Worm (Caenorhabditis elegans): ENCODE data around the gene age-1.
"Not testable (repeated sequence)": the region's sequence is repeated elsewhere in the genome, so short reads cannot be mapped to it uniquely, and the experiment has no call there.

Gene age-1

ce11 chrII:11526954-11527353, at the start of gene age-1:
age-1 (minus strand) TSS chrII:11527054.
- TF ChIP-seq flt-1 (GFP tag; IDR thresholded peaks at IDR 0.05) (no peak), tab-1 (GFP tag; IDR thresholded peaks at IDR 0.05) (no peak), ztf-23 (GFP tag; IDR thresholded peaks at IDR 0.05) (no peak), T22C8.4 (GFP tag; IDR thresholded peaks at IDR 0.05) (no peak), ref-1 (GFP tag; conservative IDR thresholded peaks at IDR 0.05) (no peak), klf-2 (GFP tag; conservative IDR thresholded peaks at IDR 0.05) (no peak), ztf-29 (GFP tag; IDR thresholded peaks at IDR 0.05) (no peak), med-1 (GFP tag; optimal IDR thresholded peaks at IDR 0.05; ENCODE audit: insufficient read depth) (no peak), cog-1 (tag; optimal IDR thresholded peaks at IDR 0.05) (no peak)

DNA sequence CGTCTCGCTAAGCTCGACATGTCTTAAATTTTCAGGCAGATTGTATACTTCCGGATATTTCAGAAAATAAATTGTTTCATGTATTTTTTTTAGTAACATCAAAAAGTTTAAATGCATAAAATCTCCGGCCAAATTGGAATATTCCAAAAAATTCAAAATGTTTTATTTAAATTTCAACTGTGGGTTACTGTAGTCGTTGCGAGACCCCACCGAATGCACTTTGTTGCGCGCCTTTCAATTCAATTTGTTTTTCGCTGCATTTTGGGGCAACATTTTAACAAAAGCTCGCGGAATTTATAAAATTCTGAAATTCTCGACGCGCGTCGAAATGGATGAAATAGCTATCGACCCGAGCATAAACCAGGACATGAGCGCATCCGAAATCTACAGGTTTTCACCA, 46.1 kb upstream of the age-1 start, which contains the start of gene F54D5.2:
Gene F54D5.2 (plus strand): TSS at position 237 of the 400 bp plus-strand sequence.
- TF ChIP-seq tab-1 (GFP tag; IDR thresholded peaks at IDR 0.05) (no peak), ref-1 (GFP tag; conservative IDR thresholded peaks at IDR 0.05) (no peak)

- TF ChIP-seq ztf-23 (GFP tag; IDR thresholded peaks at IDR 0.05) = no peak
- no peak for TF ChIP-seq cog-1 (tag; optimal IDR thresholded peaks at IDR 0.05)
- TF ChIP-seq flt-1 (GFP tag; IDR thresholded peaks at IDR 0.05) = no peak
- no peak for TF ChIP-seq klf-2 (GFP tag; conservative IDR thresholded peaks at IDR 0.05)
- TF ChIP-seq med-1 (GFP tag; optimal IDR thresholded peaks at IDR 0.05; ENCODE audit: insufficient read depth) = no peak
- no peak for TF ChIP-seq ref-1 (GFP tag; conservative IDR thresholded peaks at IDR 0.05)
- no peak for TF ChIP-seq tab-1 (GFP tag; IDR thresholded peaks at IDR 0.05)
Measured at ce11 chrII:11571260-11571854, 44.5 kb upstream of the age-1 start, which contains the start of gene F54D5.3. F54D5.3 (plus strand) TSS chrII:11571805.

DNA sequence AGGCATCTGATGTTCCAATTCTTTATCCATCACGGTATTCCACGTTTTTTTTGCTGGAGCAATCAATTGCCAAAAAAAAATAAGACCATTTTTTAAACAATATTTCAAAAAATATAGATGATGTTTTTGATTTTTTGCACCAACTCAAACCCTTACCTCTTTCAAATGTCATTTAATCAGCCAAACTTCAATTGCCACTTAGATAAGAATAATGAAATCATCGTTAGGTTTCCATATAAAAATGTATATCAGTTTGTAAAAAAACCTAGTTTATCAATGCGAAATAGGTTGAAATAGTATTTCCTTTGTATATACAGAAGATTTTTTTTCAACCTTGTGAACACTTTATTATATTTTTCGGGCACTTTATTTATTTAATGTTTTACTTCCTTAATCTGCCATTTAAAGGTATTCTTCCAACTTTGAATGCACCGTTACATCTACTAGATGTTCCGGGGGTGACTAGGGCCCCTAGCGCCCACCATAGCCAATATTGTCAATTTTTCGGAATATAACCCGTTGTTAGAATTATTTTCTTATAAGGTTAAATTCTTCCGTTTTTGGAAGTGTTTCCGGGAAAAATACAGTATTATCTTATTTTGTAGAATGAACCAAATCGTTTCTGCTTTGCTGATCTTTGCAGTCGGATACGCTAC, 42.5 kb upstream of the age-1 start, which contains the start of the genes F54D5.23 and F54D5.4:
Gene F54D5.23 (minus strand): TSS at position 75 of the 656 bp plus-strand sequence.
Gene F54D5.4 (plus strand): TSS at position 606 of the 656 bp plus-strand sequence.
- no peak for TF ChIP-seq ztf-29 (GFP tag; IDR thresholded peaks at IDR 0.05)
- TF ChIP-seq ref-1 (GFP tag; conservative IDR thresholded peaks at IDR 0.05) = no peak

- TF ChIP-seq ztf-29 (GFP tag; IDR thresholded peaks at IDR 0.05) = no peak
Measured at ce11 chrII:11568670-11569069, 41.8 kb upstream of the age-1 start.

ce11 chrII:11566970-11567711, 40.3 kb upstream of the age-1 start, which contains the start of gene F54D5.5:
F54D5.5 (minus strand) TSS chrII:11567020.
- TF ChIP-seq ztf-29 (GFP tag; IDR thresholded peaks at IDR 0.05) (no peak), ztf-23 (GFP tag; IDR thresholded peaks at IDR 0.05) (peak; percentile 47; the same call in 1 of the 2 replicates), klf-2 (GFP tag; conservative IDR thresholded peaks at IDR 0.05) (no peak), med-1 (GFP tag; optimal IDR thresholded peaks at IDR 0.05; ENCODE audit: insufficient read depth) (no peak), ref-1 (GFP tag; conservative IDR thresholded peaks at IDR 0.05) (no peak), flt-1 (GFP tag; IDR thresholded peaks at IDR 0.05) (peak; percentile 72; the same call in 1 of the 2 replicates), cog-1 (tag; optimal IDR thresholded peaks at IDR 0.05) (peak; percentile 70), tab-1 (GFP tag; IDR thresholded peaks at IDR 0.05) (0 out of 2 replicates have a peak, but pooled peaks have one; percentile 65), T22C8.4 (GFP tag; IDR thresholded peaks at IDR 0.05) (no peak)

DNA sequence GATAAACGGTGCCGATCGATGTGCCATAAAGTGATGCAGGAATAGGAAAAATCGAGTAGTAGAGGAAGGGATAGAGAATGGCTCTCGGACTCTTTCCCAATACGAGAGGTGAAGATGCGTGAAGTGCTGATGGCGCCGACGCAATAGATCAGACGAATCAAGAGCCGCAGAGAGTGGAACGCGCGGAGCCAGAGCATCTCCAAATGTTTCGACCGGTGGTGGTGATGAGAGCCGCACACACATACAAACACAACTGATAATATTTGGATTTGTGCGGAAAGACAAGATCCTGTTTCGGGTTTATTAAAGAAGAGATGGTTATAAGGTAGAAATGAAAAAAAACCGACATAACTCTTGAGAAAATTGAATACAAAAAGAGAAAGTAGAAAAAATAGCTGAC, 37.3 kb upstream of the age-1 start, which contains the start of gene F54D5.15:
Gene F54D5.15 (minus strand): TSS at position 101 of the 400 bp plus-strand sequence.
- no peak for TF ChIP-seq ref-1 (GFP tag; conservative IDR thresholded peaks at IDR 0.05)
- TF ChIP-seq cog-1 (tag; optimal IDR thresholded peaks at IDR 0.05) = no peak
- no peak for TF ChIP-seq med-1 (GFP tag; optimal IDR thresholded peaks at IDR 0.05; ENCODE audit: insufficient read depth)
- no peak for TF ChIP-seq tab-1 (GFP tag; IDR thresholded peaks at IDR 0.05)
- TF ChIP-seq ztf-29 (GFP tag; IDR thresholded peaks at IDR 0.05) = no peak
- no peak for TF ChIP-seq klf-2 (GFP tag; conservative IDR thresholded peaks at IDR 0.05)
- no peak for TF ChIP-seq flt-1 (GFP tag; IDR thresholded peaks at IDR 0.05)
- no peak for TF ChIP-seq T22C8.4 (GFP tag; IDR thresholded peaks at IDR 0.05)
- TF ChIP-seq ztf-23 (GFP tag; IDR thresholded peaks at IDR 0.05) = no peak

- TF ChIP-seq tab-1 (GFP tag; IDR thresholded peaks at IDR 0.05) = no peak
- no peak for TF ChIP-seq ztf-29 (GFP tag; IDR thresholded peaks at IDR 0.05)
- no peak for TF ChIP-seq ref-1 (GFP tag; conservative IDR thresholded peaks at IDR 0.05)
- no peak for TF ChIP-seq cog-1 (tag; optimal IDR thresholded peaks at IDR 0.05)
- TF ChIP-seq flt-1 (GFP tag; IDR thresholded peaks at IDR 0.05) = no peak
- no peak for TF ChIP-seq T22C8.4 (GFP tag; IDR thresholded peaks at IDR 0.05)
- TF ChIP-seq klf-2 (GFP tag; conservative IDR thresholded peaks at IDR 0.05) = no peak
- no peak for TF ChIP-seq ztf-23 (GFP tag; IDR thresholded peaks at IDR 0.05)
Measured at ce11 chrII:11556338-11556737, 29.5 kb upstream of the age-1 start, which contains the start of gene F54D5.17. F54D5.17 (plus strand) TSS chrII:11556638.

ce11 chrII:11555634-11556033, 28.8 kb upstream of the age-1 start, which contains the start of gene F54D5.24:
F54D5.24 (plus strand) TSS chrII:11555949.
- TF ChIP-seq ztf-29 (GFP tag; IDR thresholded peaks at IDR 0.05) = peak; percentile 25; the same call in 1 of the 2 replicates
- TF ChIP-seq T22C8.4 (GFP tag; IDR thresholded peaks at IDR 0.05) = no peak

- TF ChIP-seq flt-1 (GFP tag; IDR thresholded peaks at IDR 0.05); cog-1 (tag; optimal IDR thresholded peaks at IDR 0.05); med-1 (GFP tag; optimal IDR thresholded peaks at IDR 0.05; ENCODE audit: insufficient read depth): not testable (repeated sequence)
Measured at ce11 chrII:11551981-11552380, 25.1 kb upstream of the age-1 start, which contains the start of gene dhgd-1. dhgd-1 (minus strand) TSS chrII:11552081.

All from whole organism, midembryonic.